Fruit fly (Drosophila melanogaster): ENCODE measurements around the gene topi.

- no peak for TF ChIP-seq usp (GFP tag; optimal IDR thresholded peaks at IDR 0.05)
- no peak for TF ChIP-seq pan (optimal IDR thresholded peaks at IDR 0.05)
- no peak for TF ChIP-seq Dll (optimal IDR thresholded peaks at IDR 0.05)
- no peak for TF ChIP-seq EcR (GFP tag; optimal IDR thresholded peaks at IDR 0.05)
- TF ChIP-seq CG8478 (optimal IDR thresholded peaks at IDR 0.05): no peak
Measured at dm6 chr3R:9777941-9778360, 3.0 kb downstream of the topi start, which contains the start of gene RpS29.
